Fruit fly (Drosophila melanogaster) whole organism, embryonic: ENCODE measurements around the gene CG42798.

Experiments
- CG13296 ChIP-seq: fragments of 200-800 bp; sonication (Bioruptor generic); optimal IDR thresholded peaks from 3 replicates; lab custom pipeline; 2018; ENCODE audit warnings: missing biosample characterization, mild to moderate bottlenecking, missing genetic modification characterization
- Gsc ChIP-seq: fragments of 200-800 bp; sonication (Bioruptor generic); IDR thresholded peaks from 2 replicates; pipeline ENCODE4 v1.3.6; 2022; ENCODE audit warnings: missing biosample characterization, missing genetic modification characterization
- Tbp ChIP-seq: fragments of >200 bp; optimal IDR thresholded peaks from 2 replicates; lab custom pipeline; 2018; ENCODE audit warnings: missing biosample characterization, missing genetic modification characterization

- no peak for TF ChIP-seq CG13296 (GFP tag; lab: Kevin White, UChicago)
- TF ChIP-seq Gsc (GFP tag; lab: Robert Waterston, UW), result no peak
- TF ChIP-seq Tbp (GFP tag; lab: Kevin White, UChicago), result no peak
Measured at dm6 chr3R:17366023-17366422, 40.5 kb upstream of the CG42798 start, which contains the start of gene beat-IIa.
